Fruit fly (Drosophila melanogaster) whole organism, embryonic: ENCODE measurements around the gene CG14015.

Source experiments
- CG10979 ChIP-seq: fragments of 200-800 bp; sonication (Bioruptor generic); optimal IDR thresholded peaks from 2 replicates; lab custom pipeline; 2018; ENCODE audit warnings: missing biosample characterization, mild to moderate bottlenecking, missing genetic modification characterization, moderate library complexity
- CG11093 ChIP-seq: fragments of 200-800 bp; sonication (Bioruptor generic); IDR thresholded peaks from 3 replicates; pipeline ENCODE4 v1.3.6; 2022; ENCODE audit warnings: missing biosample characterization, missing genetic modification characterization
- CG12104 ChIP-seq: fragments of 200-800 bp; sonication (Bioruptor generic); optimal IDR thresholded peaks from 3 replicates; lab custom pipeline; 2016; ENCODE audit warnings: missing biosample characterization, missing genetic modification characterization
- CG13894 ChIP-seq: fragments of 200-800 bp; sonication (Bioruptor generic); optimal IDR thresholded peaks from 3 replicates; lab custom pipeline; 2018; ENCODE audit warnings: missing biosample characterization, mild to moderate bottlenecking, missing genetic modification characterization, moderate library complexity
- CG15479 ChIP-seq: fragments of 200-800 bp; sonication (Bioruptor generic); optimal IDR thresholded peaks from 3 replicates; lab custom pipeline; 2019; ENCODE audit warnings: missing biosample characterization, mild to moderate bottlenecking, missing genetic modification characterization, moderate library complexity
- CG1602 ChIP-seq: fragments of 200-800 bp; sonication (Bioruptor generic); optimal IDR thresholded peaks from 3 replicates; lab custom pipeline; 2016; ENCODE audit warnings: missing biosample characterization, missing genetic modification characterization
- CG17359 ChIP-seq: fragments of 200-800 bp; sonication (Bioruptor generic); optimal IDR thresholded peaks from 3 replicates; lab custom pipeline; 2018; ENCODE audit warnings: missing biosample characterization, mild to moderate bottlenecking, missing genetic modification characterization, moderate library complexity
- CG17361 ChIP-seq: fragments of 200-800 bp; sonication (Bioruptor generic); IDR thresholded peaks from 3 replicates; pipeline ENCODE4 v1.3.6; 2022; ENCODE audit warnings: missing biosample characterization, missing genetic modification characterization
- CG18476 ChIP-seq: fragments of 200-800 bp; sonication (Bioruptor generic); optimal IDR thresholded peaks from 2 replicates; lab custom pipeline; 2016; ENCODE audit warnings: missing biosample characterization, mild to moderate bottlenecking, missing genetic modification characterization
- CG18599 ChIP-seq: fragments of 200-800 bp; sonication (Bioruptor generic); optimal IDR thresholded peaks from 3 replicates; lab custom pipeline; 2017; ENCODE audit warnings: missing biosample characterization, missing genetic modification characterization, mild to moderate bottlenecking, moderate library complexity, missing genetic modification reagents
- CG18764 ChIP-seq: fragments of 200-800 bp; sonication (Bioruptor generic); optimal IDR thresholded peaks from 3 replicates; lab custom pipeline; 2016; ENCODE audit warnings: missing biosample characterization, missing genetic modification characterization
- CG32767 ChIP-seq: fragments of 200-800 bp; sonication (Bioruptor generic); IDR thresholded peaks from 2 replicates; pipeline ENCODE4 v1.3.6; 2022; ENCODE audit warnings: missing biosample characterization, missing genetic modification characterization
- CG3281 ChIP-seq: fragments of 200-800 bp; sonication (Bioruptor generic); optimal IDR thresholded peaks from 3 replicates; lab custom pipeline; 2017; ENCODE audit warnings: missing biosample characterization, mild to moderate bottlenecking, missing genetic modification characterization
- CG42726 ChIP-seq: fragments of 200-800 bp; sonication (Bioruptor generic); IDR thresholded peaks from 2 replicates; pipeline ENCODE4 v1.3.6; 2022; ENCODE audit warnings: missing biosample characterization, missing genetic modification characterization; ENCODE audit not compliant: partially characterized antibody
- CG4707 ChIP-seq: fragments of 200-800 bp; sonication (Bioruptor generic); optimal IDR thresholded peaks from 2 replicates; lab custom pipeline; 2018; ENCODE audit warnings: missing biosample characterization, mild to moderate bottlenecking, missing genetic modification characterization, moderate library complexity
- CG7271 ChIP-seq: fragments of 200-800 bp; sonication (Bioruptor generic); optimal IDR thresholded peaks from 2 replicates; lab custom pipeline; 2018; ENCODE audit warnings: missing biosample characterization, mild to moderate bottlenecking, missing genetic modification characterization, moderate library complexity
- CG7839 ChIP-seq: fragments of 200-800 bp; sonication (Bioruptor generic); optimal IDR thresholded peaks from 3 replicates; lab custom pipeline; 2018; ENCODE audit warnings: missing biosample characterization, mild to moderate bottlenecking, missing genetic modification characterization, moderate library complexity
- CG9437 ChIP-seq: fragments of 200-800 bp; sonication (Bioruptor generic); optimal IDR thresholded peaks from 2 replicates; lab custom pipeline; 2018; ENCODE audit warnings: missing biosample characterization, mild to moderate bottlenecking, missing genetic modification characterization
- CG9609 ChIP-seq: fragments of 200-800 bp; sonication (Bioruptor generic); optimal IDR thresholded peaks from 3 replicates; lab custom pipeline; 2016; ENCODE audit warnings: missing biosample characterization, missing genetic modification characterization
- Dbx ChIP-seq: fragments of 200-800 bp; sonication (Bioruptor generic); IDR thresholded peaks from 3 replicates; pipeline ENCODE4 v1.3.6; 2022; ENCODE audit warnings: missing biosample characterization, missing genetic modification characterization
- E2f2 ChIP-seq: fragments of 200-800 bp; sonication (Bioruptor generic); IDR thresholded peaks from 2 replicates; pipeline ENCODE4 v1.3.6; 2022; ENCODE audit warnings: missing biosample characterization, missing genetic modification characterization
- Ets97D ChIP-seq: fragments of 200-800 bp; sonication (Bioruptor generic); optimal IDR thresholded peaks from 3 replicates; lab custom pipeline; 2016; ENCODE audit warnings: missing biosample characterization, missing genetic modification characterization
- HLH54F ChIP-seq: fragments of 200-800 bp; sonication (Bioruptor generic); optimal IDR thresholded peaks from 3 replicates; lab custom pipeline; 2016; ENCODE audit warnings: missing biosample characterization, missing genetic modification characterization
- Hand ChIP-seq: fragments of 200-800 bp; sonication (Bioruptor generic); optimal IDR thresholded peaks from 2 replicates; lab custom pipeline; 2017; ENCODE audit warnings: mild to moderate bottlenecking, missing biosample characterization, missing genetic modification reagents, missing genetic modification characterization
- Hey ChIP-seq: fragments of 200-800 bp; sonication (Bioruptor generic); optimal IDR thresholded peaks from 3 replicates; lab custom pipeline; 2018; ENCODE audit warnings: missing biosample characterization, mild to moderate bottlenecking, missing genetic modification characterization
- HmgD ChIP-seq: fragments of 200-800 bp; sonication (Bioruptor generic); optimal IDR thresholded peaks from 3 replicates; lab custom pipeline; 2016; ENCODE audit warnings: missing biosample characterization, missing genetic modification characterization
- MTF-1 ChIP-seq: fragments of 200-800 bp; sonication (Bioruptor generic); optimal IDR thresholded peaks from 2 replicates; lab custom pipeline; 2018; ENCODE audit warnings: missing biosample characterization, mild to moderate bottlenecking, missing genetic modification characterization, borderline replicate concordance
- Max ChIP-seq: fragments of 200-800 bp; sonication (Bioruptor generic); optimal IDR thresholded peaks from 2 replicates; lab custom pipeline; 2016; ENCODE audit warnings: missing biosample characterization, mild to moderate bottlenecking, missing genetic modification characterization
- NC2β ChIP-seq: fragments of 200-800 bp; sonication (Bioruptor generic); optimal IDR thresholded peaks from 2 replicates; lab custom pipeline; 2016; ENCODE audit warnings: missing biosample characterization, missing genetic modification characterization
- Poxn ChIP-seq: fragments of 200-800 bp; sonication (Bioruptor generic); IDR thresholded peaks from 2 replicates; pipeline ENCODE4 v1.3.6; 2022; ENCODE audit warnings: missing biosample characterization, missing genetic modification characterization
- Sin3A ChIP-seq: fragments of >200 bp; optimal IDR thresholded peaks from 2 replicates; lab custom pipeline; 2018
- abd-A ChIP-seq: fragments of 200-800 bp; sonication (Bioruptor generic); optimal IDR thresholded peaks from 3 replicates; lab custom pipeline; 2019; ENCODE audit warnings: missing biosample characterization, mild to moderate bottlenecking, missing genetic modification characterization, moderate library complexity
- cas ChIP-seq: fragments of 200-800 bp; sonication (Bioruptor generic); IDR thresholded peaks from 2 replicates; pipeline ENCODE4 v1.3.6; 2022; ENCODE audit warnings: missing biosample characterization, missing genetic modification characterization
- dan ChIP-seq: fragments of 200-800 bp; sonication (Bioruptor generic); IDR thresholded peaks from 2 replicates; pipeline ENCODE4 v1.3.6; 2022; ENCODE audit warnings: missing biosample characterization, missing genetic modification characterization
- emc ChIP-seq: fragments of 200-800 bp; sonication (Bioruptor generic); optimal IDR thresholded peaks from 2 replicates; lab custom pipeline; 2016; ENCODE audit warnings: missing biosample characterization, missing genetic modification characterization
- fu2 ChIP-seq: fragments of 200-800 bp; sonication (Bioruptor generic); optimal IDR thresholded peaks from 2 replicates; lab custom pipeline; 2016; ENCODE audit warnings: missing biosample characterization, missing genetic modification characterization
- gsb-n ChIP-seq: fragments of 200-800 bp; sonication (Bioruptor generic); optimal IDR thresholded peaks from 3 replicates; lab custom pipeline; 2018; ENCODE audit warnings: missing biosample characterization, mild to moderate bottlenecking, missing genetic modification characterization
- h ChIP-seq: fragments of >200 bp; optimal IDR thresholded peaks from 2 replicates; lab custom pipeline; 2017
- jumu ChIP-seq: fragments of 200-800 bp; sonication (Bioruptor generic); optimal IDR thresholded peaks from 3 replicates; lab custom pipeline; 2016; ENCODE audit warnings: missing biosample characterization, missing genetic modification characterization
- lbe ChIP-seq: fragments of 200-800 bp; sonication (Bioruptor generic); optimal IDR thresholded peaks from 2 replicates; lab custom pipeline; 2016; ENCODE audit warnings: missing biosample characterization, mild to moderate bottlenecking, missing genetic modification characterization
- oc ChIP-seq: fragments of 200-800 bp; sonication (Bioruptor generic); optimal IDR thresholded peaks from 2 replicates; lab custom pipeline; 2018; ENCODE audit warnings: missing biosample characterization, mild to moderate bottlenecking, missing genetic modification characterization, moderate library complexity
- p53 ChIP-seq: fragments of 200-800 bp; sonication (Bioruptor generic); optimal IDR thresholded peaks from 2 replicates; lab custom pipeline; 2016; ENCODE audit warnings: missing biosample characterization, missing genetic modification characterization
- pfk ChIP-seq: fragments of 200-800 bp; sonication (Bioruptor generic); optimal IDR thresholded peaks from 2 replicates; lab custom pipeline; 2018; ENCODE audit warnings: missing biosample characterization, mild to moderate bottlenecking, missing genetic modification characterization, moderate library complexity
- ranshi ChIP-seq: fragments of 200-800 bp; sonication (Bioruptor generic); IDR thresholded peaks from 2 replicates; pipeline ENCODE4 v1.3.6; 2022; ENCODE audit warnings: missing biosample characterization, missing genetic modification characterization
- rib ChIP-seq: fragments of 200-800 bp; sonication (Bioruptor generic); IDR thresholded peaks from 2 replicates; pipeline ENCODE4 v1.3.6; 2022; ENCODE audit warnings: missing biosample characterization, missing genetic modification characterization
- row ChIP-seq: fragments of 200-800 bp; sonication (Bioruptor generic); IDR thresholded peaks from 3 replicates; pipeline ENCODE4 v1.3.6; 2022; ENCODE audit warnings: missing biosample characterization, missing genetic modification characterization
- sc ChIP-seq, 3 experiments: fragments of >200 bp in 2 of 3; fragments of 200-800 bp in 1 of 3; sonication (Bioruptor generic) in 1 of 3; optimal IDR thresholded peaks; 2 replicates in 2 of 3; 3 replicates in 1 of 3; lab custom pipeline; 2017; ENCODE audit warnings: mild to moderate bottlenecking in 1 of 3, missing biosample characterization in 1 of 3, missing genetic modification characterization in 1 of 3, missing genetic modification reagents in 1 of 3
- sens ChIP-seq: fragments of 200-800 bp; sonication (Bioruptor generic); peaks from one replicate; lab custom pipeline; 2016; ENCODE audit warnings: missing biosample characterization, missing genetic modification characterization
- sima ChIP-seq: fragments of 200-800 bp; sonication (Bioruptor generic); optimal IDR thresholded peaks from 2 replicates; lab custom pipeline; 2016; ENCODE audit warnings: missing biosample characterization, missing genetic modification characterization
- sisA ChIP-seq: fragments of 200-800 bp; sonication (Bioruptor generic); IDR thresholded peaks from 2 replicates; pipeline ENCODE4 v1.3.6; 2022; ENCODE audit warnings: missing biosample characterization, missing genetic modification characterization
- slou ChIP-seq: fragments of 200-800 bp; sonication (Bioruptor generic); optimal IDR thresholded peaks from 3 replicates; lab custom pipeline; 2016; ENCODE audit warnings: missing biosample characterization, missing genetic modification characterization

Gene CG14015

dm6 chr2L:5496468-5497093, 42.4 kb downstream of the CG14015 start (continued):
- TF ChIP-seq CG9609 (GFP tag; lab: Kevin White, UChicago) (no peak), CG7839 (tag; lab: Kevin White, UChicago) (peak; percentile 73), sc (optimal IDR thresholded peaks at IDR 0.05; lab: Kevin White, UChicago) (no peak), sc (GFP tag; optimal IDR thresholded peaks at IDR 0.05; lab: Kevin White, UChicago) (peak; percentile 46), ranshi (GFP tag; lab: Robert Waterston, UW) (peak; percentile 54), Hey (tag; lab: Kevin White, UChicago) (no peak), Dbx (GFP tag; lab: Robert Waterston, UW) (no peak), gsb-n (peak; percentile 62), NC2β (GFP tag; lab: Kevin White, UChicago) (peak; percentile 36), cas (GFP tag; lab: Robert Waterston, UW) (0 out of 2 replicates have a peak, but pooled peaks have one; percentile 21), CG11093 (GFP tag; lab: Robert Waterston, UW) (no peak), CG13894 (no peak), emc (GFP tag; lab: Kevin White, UChicago) (no peak), sisA (GFP tag; lab: Robert Waterston, UW) (peak; percentile 74), CG4707 (GFP tag; lab: Kevin White, UChicago) (peak; percentile 57), CG18476 (GFP tag; lab: Kevin White, UChicago) (peak; percentile 11), HmgD (GFP tag; lab: Kevin White, UChicago) (no peak), Poxn (GFP tag; lab: Robert Waterston, UW) (no peak), CG32767 (GFP tag; lab: Robert Waterston, UW) (0 out of 2 replicates have a peak, but pooled peaks have one; percentile 40), dan (GFP tag; lab: Robert Waterston, UW) (no peak), CG10979 (tag; lab: Kevin White, UChicago) (peak; percentile 80), CG12104 (GFP tag; lab: Kevin White, UChicago) (peak; percentile 34), E2f2 (GFP tag; lab: Robert Waterston, UW) (no peak), CG17359 (tag; lab: Kevin White, UChicago) (peak; percentile 61), CG42726 (GFP tag; lab: Robert Waterston, UW) (no peak), CG18599 (GFP tag; lab: Kevin White, UChicago) (peak; percentile 49), HLH54F (GFP tag; lab: Kevin White, UChicago) (peak; percentile 19), row (GFP tag; lab: Robert Waterston, UW) (peak; percentile 68), rib (no peak), Max (GFP tag; lab: Kevin White, UChicago) (peak; percentile 33), Ets97D (GFP tag; lab: Kevin White, UChicago) (no peak), p53 (GFP tag; lab: Kevin White, UChicago) (no peak), CG7271 (no peak), sens (peak; percentile 95), pfk (GFP tag; lab: Kevin White, UChicago) (no peak), MTF-1 (peak; percentile 19), h (lab: Kevin White, UChicago) (no peak), oc (tag; lab: Kevin White, UChicago) (peak; percentile 96), lbe (GFP tag; lab: Kevin White, UChicago) (no peak), CG17361 (peak; percentile 61), CG15479 (GFP tag; lab: Kevin White, UChicago) (no peak), CG18764 (peak; percentile 4), CG3281 (GFP tag; lab: Kevin White, UChicago) (peak; percentile 31), fu2 (GFP tag; lab: Kevin White, UChicago) (peak; percentile 2), abd-A (tag; lab: Kevin White, UChicago) (peak; percentile 39), slou (GFP tag; lab: Kevin White, UChicago) (peak; percentile 16), Sin3A (lab: Kevin White, UChicago) (no peak), sima (GFP tag; lab: Kevin White, UChicago) (peak; percentile 35), CG9437 (GFP tag; lab: Kevin White, UChicago) (no peak), jumu (GFP tag; lab: Kevin White, UChicago) (peak; percentile 34), CG1602 (peak; percentile 34), Hand (GFP tag; lab: Kevin White, UChicago) (no peak)
